Worm (Caenorhabditis elegans) whole organism, L1 larva: ENCODE measurements around the gene T02H6.1.

Source experiments
- ama-1 ChIP-seq: fragments of 150-350 bp; optimal IDR thresholded peaks from 2 replicates; lab custom pipeline; 2014
- elt-2 ChIP-seq: sonication (generic microtip); optimal IDR thresholded peaks from 2 replicates; lab custom pipeline; 2016; ENCODE audit warnings: missing genetic modification characterization, mild to moderate bottlenecking, inconsistent platforms, missing compliant biosample characterization, missing genetic modification reagents
- elt-3 ChIP-seq, 6 experiments: fragments of 150-350 bp in 1 of 6; sonication (generic microtip); optimal IDR thresholded peaks; 2 replicates each; lab custom pipeline; 2017 to 2018; ENCODE audit warnings: missing biosample characterization in 6 of 6, missing genetic modification characterization in 6 of 6, inconsistent platforms in 1 of 6
- hlh-17 ChIP-seq: fragments of 200-800 bp; sonication (Bioruptor generic); optimal IDR thresholded peaks from 2 replicates; lab custom pipeline; 2018; ENCODE audit warnings: missing genetic modification characterization, mild to moderate bottlenecking, missing compliant biosample characterization, moderate library complexity, borderline replicate concordance
- lin-39 ChIP-seq: fragments of 150-350 bp; optimal IDR thresholded peaks from 2 replicates; lab custom pipeline; 2014; ENCODE audit warnings: missing biosample characterization, missing genetic modification reagents, missing genetic modification characterization
- nhr-20 ChIP-seq: sonication (generic microtip); optimal IDR thresholded peaks from 2 replicates; lab custom pipeline; 2016; ENCODE audit warnings: mild to moderate bottlenecking, missing genetic modification characterization, missing compliant biosample characterization
- nhr-237 ChIP-seq: fragments of 150-350 bp; optimal IDR thresholded peaks from 2 replicates; lab custom pipeline; 2014; ENCODE audit warnings: missing biosample characterization, missing genetic modification characterization
- nhr-85 ChIP-seq: sonication (generic microtip); peaks from one replicate; lab custom pipeline; 2016; ENCODE audit warnings: missing genetic modification characterization, inconsistent platforms, missing compliant biosample characterization
- rnt-1 ChIP-seq: sonication (generic microtip); optimal IDR thresholded peaks from 2 replicates; lab custom pipeline; 2016; ENCODE audit warnings: mild to moderate bottlenecking, missing genetic modification characterization, moderate library complexity, missing compliant biosample characterization
- skn-1 ChIP-seq: fragments of 150-350 bp; optimal IDR thresholded peaks from 2 replicates; lab custom pipeline; 2014; ENCODE audit warnings: missing biosample characterization, missing genetic modification characterization
- unc-62 ChIP-seq: fragments of 150-350 bp; optimal IDR thresholded peaks from 2 replicates; lab custom pipeline; 2014; ENCODE audit warnings: missing biosample characterization, missing genetic modification reagents, missing genetic modification characterization
- ztf-11 ChIP-seq, 2 experiments: sonication (generic microtip); optimal IDR thresholded peaks; 2 replicates each; lab custom pipeline; 2016 to 2017; ENCODE audit warnings: missing genetic modification characterization in 2 of 2, missing biosample characterization in 1 of 2, missing compliant biosample characterization in 1 of 2

- no peak for TF ChIP-seq ztf-11 (tag; optimal IDR thresholded peaks at IDR 0.05; lab: Kevin White, UChicago)
- TF ChIP-seq hlh-17 (GFP tag; lab: Kevin White, UChicago): no peak
- TF ChIP-seq nhr-85 (tag; lab: Kevin White, UChicago): no peak
- no peak for TF ChIP-seq elt-2 (tag; lab: Kevin White, UChicago)
- TF ChIP-seq ama-1: no peak
- no peak for TF ChIP-seq nhr-20 (tag; lab: Kevin White, UChicago)
- no peak for TF ChIP-seq nhr-237 (tag; lab: Kevin White, UChicago)
- TF ChIP-seq skn-1 (tag; lab: Kevin White, UChicago): no peak
- TF ChIP-seq elt-3 (tag; optimal IDR thresholded peaks at IDR 0.05; lab: Kevin White, UChicago): no peak
- no peak for TF ChIP-seq lin-39 (tag; lab: Kevin White, UChicago)
- no peak for TF ChIP-seq rnt-1 (tag; lab: Kevin White, UChicago)
- TF ChIP-seq unc-62 (GFP tag; lab: Kevin White, UChicago): no peak
Observed at ce11 chrII:765219-765618, 56.0 kb downstream of the T02H6.1 start, which contains the start of gene C08G5.7.
